Fruit fly (Drosophila melanogaster): ENCODE measurements around the gene Meltrin.

Gene Meltrin

DNA sequence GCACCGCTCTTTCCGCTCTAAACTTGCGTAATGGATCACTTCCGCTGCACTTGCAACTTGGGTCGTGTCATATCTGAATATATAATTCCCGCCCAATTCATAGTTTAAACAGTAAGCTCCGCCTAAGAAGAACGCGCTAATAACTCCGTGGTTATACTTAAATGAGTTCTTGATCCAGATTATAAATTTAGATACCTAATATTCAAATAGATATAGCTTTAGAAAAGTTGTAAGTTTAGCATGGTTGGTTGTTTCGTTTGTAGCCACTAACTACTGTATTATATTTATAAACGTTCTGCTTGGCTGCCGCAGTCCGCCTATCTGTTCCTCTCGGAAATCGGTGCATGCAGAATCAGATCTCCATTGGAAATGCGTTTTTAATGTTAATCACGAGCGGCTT is 45.8 kb upstream of the Meltrin start (continued):
- no peak for TF ChIP-seq Vsx1 (GFP tag; optimal IDR thresholded peaks at IDR 0.05)
- no peak for TF ChIP-seq abd-A (tag; optimal IDR thresholded peaks at IDR 0.05)
- TF ChIP-seq CG17802 (tag; optimal IDR thresholded peaks at IDR 0.05) = no peak
- no peak for TF ChIP-seq klu (GFP tag; IDR thresholded peaks at IDR 0.05)
- TF ChIP-seq Atf6 (GFP tag; IDR thresholded peaks at IDR 0.05) = no peak
- no peak for TF ChIP-seq CG15011 (GFP tag; optimal IDR thresholded peaks at IDR 0.05)
- TF ChIP-seq tna (GFP tag; IDR thresholded peaks at IDR 0.05; ENCODE audit: partially characterized antibody) = no peak
- no peak for TF ChIP-seq cas (GFP tag; IDR thresholded peaks at IDR 0.05)
- no peak for TF ChIP-seq NC2β (GFP tag; optimal IDR thresholded peaks at IDR 0.05)
- TF ChIP-seq gcm2 (GFP tag; optimal IDR thresholded peaks at IDR 0.05) = no peak
- no peak for TF ChIP-seq tup (GFP tag; optimal IDR thresholded peaks at IDR 0.05)
- TF ChIP-seq Ada2b (GFP tag; IDR thresholded peaks at IDR 0.05) = peak; percentile 67
- peak; percentile 27 for TF ChIP-seq CG3407 (GFP tag; optimal IDR thresholded peaks at IDR 0.05)
- no peak for TF ChIP-seq Scr (GFP tag; IDR thresholded peaks at IDR 0.05; ENCODE audit: partially characterized antibody)
- no peak for TF ChIP-seq CG2120 (GFP tag; optimal IDR thresholded peaks at IDR 0.05)
- TF ChIP-seq CG42726 (GFP tag; IDR thresholded peaks at IDR 0.05; ENCODE audit: partially characterized antibody) = no peak
- no peak for TF ChIP-seq Oaz (GFP tag; IDR thresholded peaks at IDR 0.05)
- no peak for TF ChIP-seq BEAF-32 (GFP tag; optimal IDR thresholded peaks at IDR 0.05)
- TF ChIP-seq disco-r (GFP tag; optimal IDR thresholded peaks at IDR 0.05) = no peak
- no peak for TF ChIP-seq maf-S (GFP tag; optimal IDR thresholded peaks at IDR 0.05)
- TF ChIP-seq Lpt (GFP tag; optimal IDR thresholded peaks at IDR 0.05) = no peak
- no peak for TF ChIP-seq D19B (GFP tag; optimal IDR thresholded peaks at IDR 0.05)
- no peak for TF ChIP-seq eyg (GFP tag; optimal IDR thresholded peaks at IDR 0.05)
- TF ChIP-seq br (optimal IDR thresholded peaks at IDR 0.05) = no peak
- TF ChIP-seq Gsc (GFP tag; IDR thresholded peaks at IDR 0.05) = no peak
- TF ChIP-seq CG8924 (tag; optimal IDR thresholded peaks at IDR 0.05) = peak; percentile 22
- TF ChIP-seq Hr39 (optimal IDR thresholded peaks at IDR 0.05) = no peak
- peak; percentile 79 for TF ChIP-seq ara (GFP tag; IDR thresholded peaks at IDR 0.05)
- peak; percentile 35 to 36 for TF ChIP-seq Pdp1 (GFP tag; optimal IDR thresholded peaks at IDR 0.05)
- no peak for TF ChIP-seq Sry-β (GFP tag; optimal IDR thresholded peaks at IDR 0.05)
- TF ChIP-seq Fer1 (GFP tag; optimal IDR thresholded peaks at IDR 0.05) = no peak
- TF ChIP-seq CG13894 (tag; optimal IDR thresholded peaks at IDR 0.05) = no peak
- no peak for TF ChIP-seq CG6683 (GFP tag; optimal IDR thresholded peaks at IDR 0.05)
- 0 out of 3 replicates have a peak, but pooled peaks have one; percentile 44 for TF ChIP-seq ase (GFP tag; IDR thresholded peaks at IDR 0.05)
- no peak for TF ChIP-seq bbx (GFP tag; IDR thresholded peaks at IDR 0.05; ENCODE audit: partially characterized antibody)
- peak; percentile 59 for TF ChIP-seq dmrt11E (tag; optimal IDR thresholded peaks at IDR 0.05)
- TF ChIP-seq pum (GFP tag; optimal IDR thresholded peaks at IDR 0.05) = no peak
- TF ChIP-seq h (optimal IDR thresholded peaks at IDR 0.05) = no peak
- TF ChIP-seq pzg (GFP tag; optimal IDR thresholded peaks at IDR 0.05) = no peak
- no peak for TF ChIP-seq CG32767 (GFP tag; IDR thresholded peaks at IDR 0.05)
- peak; percentile 8 for TF ChIP-seq NfI (GFP tag; optimal IDR thresholded peaks at IDR 0.05)
- no peak for TF ChIP-seq danr (GFP tag; IDR thresholded peaks at IDR 0.05)
- 0 out of 2 replicates have a peak, but pooled peaks have one; percentile 32 for TF ChIP-seq CG3847 (GFP tag; IDR thresholded peaks at IDR 0.05)
- peak in 1 of 2 experiments; percentile 87 for TF ChIP-seq eve (GFP tag; optimal IDR thresholded peaks at IDR 0.05)
- TF ChIP-seq CG7357 (GFP tag; IDR thresholded peaks at IDR 0.05) = peak; percentile 57; the same call in 2 of the 3 replicates
- TF ChIP-seq schlank (tag; optimal IDR thresholded peaks at IDR 0.05) = no peak
- peak; percentile 62 for TF ChIP-seq Camta (GFP tag; optimal IDR thresholded peaks at IDR 0.05)
- no peak for TF ChIP-seq CG4707 (GFP tag; optimal IDR thresholded peaks at IDR 0.05)
- no peak for TF ChIP-seq CG10462 (GFP tag; optimal IDR thresholded peaks at IDR 0.05)
- peak; percentile 29 for TF ChIP-seq CG30431 (GFP tag; optimal IDR thresholded peaks at IDR 0.05)
- no peak for TF ChIP-seq ftz-f1 (GFP tag; optimal IDR thresholded peaks at IDR 0.05)
- peak; percentile 3 for TF ChIP-seq CG16815 (GFP tag; optimal IDR thresholded peaks at IDR 0.05)
- peak; percentile 30 for TF ChIP-seq pnt (GFP tag; optimal IDR thresholded peaks at IDR 0.05)

Data from whole organism, embryonic.